Worm (Caenorhabditis elegans) whole organism, late embryonic: ENCODE results near the gene ZK994.6.
A peak's percentile ranks its signal among the peaks of the same experiment; 100 is the strongest.
"Not testable (repeated sequence)": the region's sequence is repeated elsewhere in the genome, so short reads cannot be mapped to it uniquely, and the experiment has no call there.

Experiments
- C38D4.7 ChIP-seq: fragments of 200-800 bp; sonication (Bioruptor generic); optimal IDR thresholded peaks from 2 replicates; lab custom pipeline; 2018; ENCODE audit warnings: mild to moderate bottlenecking, missing genetic modification characterization, moderate library complexity, missing compliant biosample characterization
- K09A11.1 ChIP-seq: sonication (generic microtip); optimal IDR thresholded peaks from 2 replicates; lab custom pipeline; 2017; ENCODE audit warnings: antibody characterized with exemption, mild to moderate bottlenecking, missing genetic modification characterization, missing compliant biosample characterization; ENCODE audit not compliant: insufficient read depth
- ahr-1 ChIP-seq: sonication (generic microtip); optimal IDR thresholded peaks from 2 replicates; lab custom pipeline; 2016; ENCODE audit warnings: missing genetic modification characterization, missing compliant biosample characterization
- ama-1 ChIP-seq: fragments of 150-350 bp; optimal IDR thresholded peaks from 2 replicates; lab custom pipeline; 2014
- ceh-19 ChIP-seq: fragments of 200-800 bp; sonication (Bioruptor generic); optimal IDR thresholded peaks from 2 replicates; lab custom pipeline; 2018; ENCODE audit warnings: mild to moderate bottlenecking, missing genetic modification characterization, missing compliant biosample characterization
- ceh-30 ChIP-seq: fragments of 150-350 bp; optimal IDR thresholded peaks from 2 replicates; lab custom pipeline; 2014; ENCODE audit warnings: missing biosample characterization, missing genetic modification characterization
- ceh-31 ChIP-seq: sonication (generic microtip); optimal IDR thresholded peaks from 2 replicates; lab custom pipeline; 2016; ENCODE audit warnings: missing genetic modification characterization, missing compliant biosample characterization
- ceh-34 ChIP-seq: sonication (generic microtip); optimal IDR thresholded peaks from 2 replicates; lab custom pipeline; 2016; ENCODE audit warnings: mild to moderate bottlenecking, missing genetic modification characterization, missing compliant biosample characterization
- ceh-45 ChIP-seq: fragments of 200-800 bp; sonication (Bioruptor generic); IDR thresholded peaks from 2 replicates; pipeline ENCODE4 v1.3.6; 2022; ENCODE audit warnings: missing genetic modification reagents, missing genetic modification characterization, missing compliant biosample characterization
- dmd-4 ChIP-seq: sonication (generic microtip); optimal IDR thresholded peaks from 2 replicates; lab custom pipeline; 2016; ENCODE audit warnings: borderline replicate concordance, missing genetic modification characterization, missing compliant biosample characterization
- hlh-6 ChIP-seq: sonication (generic microtip); optimal IDR thresholded peaks from 2 replicates; lab custom pipeline; 2016; ENCODE audit warnings: missing genotype, missing genetic modification characterization, missing compliant biosample characterization
- hlh-8 ChIP-seq: sonication (generic microtip); optimal IDR thresholded peaks from 2 replicates; lab custom pipeline; 2016; ENCODE audit warnings: missing genotype, missing genetic modification characterization, missing compliant biosample characterization
- lin-11 ChIP-seq: fragments of 200-800 bp; sonication (Bioruptor generic); optimal IDR thresholded peaks from 2 replicates; lab custom pipeline; 2018; ENCODE audit warnings: mild to moderate bottlenecking, missing genetic modification characterization, missing compliant biosample characterization
- mec-3 ChIP-seq: sonication (generic microtip); optimal IDR thresholded peaks from 2 replicates; lab custom pipeline; 2016; ENCODE audit warnings: borderline replicate concordance, missing genetic modification characterization, missing compliant biosample characterization
- nfya-1 ChIP-seq: sonication (generic microtip); optimal IDR thresholded peaks from 2 replicates; lab custom pipeline; 2017; ENCODE audit warnings: missing genetic modification characterization, mild to moderate bottlenecking, missing compliant biosample characterization, antibody characterized with exemption, moderate library complexity
- nhr-11 ChIP-seq: fragments of 150-350 bp; optimal IDR thresholded peaks from 2 replicates; lab custom pipeline; 2014; ENCODE audit warnings: missing biosample characterization, missing genetic modification characterization
- pag-3 ChIP-seq: sonication (generic microtip); optimal IDR thresholded peaks from 2 replicates; lab custom pipeline; 2016; ENCODE audit warnings: missing compliant biosample characterization, missing genetic modification characterization, borderline replicate concordance
- pax-1 ChIP-seq: fragments of 150-350 bp; optimal IDR thresholded peaks from 2 replicates; lab custom pipeline; 2014; ENCODE audit warnings: missing biosample characterization, missing genetic modification characterization
- pha-2 ChIP-seq: sonication (generic microtip); optimal IDR thresholded peaks from 2 replicates; lab custom pipeline; 2017; ENCODE audit warnings: mild to moderate bottlenecking, missing genetic modification characterization, missing compliant biosample characterization
- pqm-1 ChIP-seq: sonication (generic microtip); optimal IDR thresholded peaks from 2 replicates; lab custom pipeline; 2016; ENCODE audit warnings: missing genetic modification characterization, missing compliant biosample characterization
- ref-2 ChIP-seq: sonication (generic microtip); optimal IDR thresholded peaks from 2 replicates; lab custom pipeline; 2016; ENCODE audit warnings: missing genetic modification characterization, missing compliant biosample characterization
- rnt-1 ChIP-seq: sonication (generic microtip); optimal IDR thresholded peaks from 2 replicates; lab custom pipeline; 2016; ENCODE audit warnings: missing genetic modification characterization, missing compliant biosample characterization
- sox-2 ChIP-seq: fragments of 200-800 bp; sonication (Bioruptor generic); IDR thresholded peaks from 2 replicates; pipeline ENCODE4 v1.3.6; 2022; ENCODE audit warnings: missing genetic modification reagents, missing genetic modification characterization, missing compliant biosample characterization
- syd-9 ChIP-seq: sonication (generic microtip); optimal IDR thresholded peaks from 2 replicates; lab custom pipeline; 2016; ENCODE audit warnings: mild to moderate bottlenecking, missing genetic modification characterization, moderate library complexity, missing compliant biosample characterization
- unc-3 ChIP-seq, 2 experiments: fragments of 200-800 bp in 1 of 2; sonication (Bioruptor generic) in 1 of 2; sonication (generic microtip) in 1 of 2; conservative IDR thresholded peaks in 1 of 2; optimal IDR thresholded peaks in 1 of 2; 2 replicates each; pipeline versions ENCODE4 v1.3.6 to Lab custom; 2016 to 2022; ENCODE audit warnings: missing compliant biosample characterization in 2 of 2, missing genetic modification characterization in 2 of 2, missing genetic modification reagents in 1 of 2
- unc-55 ChIP-seq: sonication (generic microtip); optimal IDR thresholded peaks from 2 replicates; lab custom pipeline; 2017; ENCODE audit warnings: missing biosample characterization, missing genetic modification reagents, missing genetic modification characterization
- unc-86 ChIP-seq: sonication (generic microtip); optimal IDR thresholded peaks from 2 replicates; lab custom pipeline; 2016; ENCODE audit warnings: missing genetic modification characterization, missing compliant biosample characterization
- ztf-16 ChIP-seq: sonication (generic microtip); optimal IDR thresholded peaks from 2 replicates; lab custom pipeline; 2017; ENCODE audit warnings: missing genetic modification characterization, missing compliant biosample characterization

The ZK994.6 gene

ce11 chrV:8536213-8536612 is 29.0 kb upstream of the ZK994.6 start, which contains the start of gene his-39:
his-39 (plus strand) TSS chrV:8536513.
- TF ChIP-seq ama-1 = no peak
- TF ChIP-seq hlh-8 = no peak
- TF ChIP-seq K09A11.1 (tag; lab: Kevin White, UChicago) = no peak

ce11 chrV:8534534-8535283 is 27.5 kb upstream of the ZK994.6 start, which contains the start of the genes his-6 and his-5:
his-6 (minus strand) TSS chrV:8534977.
his-5 (plus strand) TSS chrV:8535214.
- TF ChIP-seq ceh-31 (tag; lab: Kevin White, UChicago) (peak; percentile 52), unc-3 (GFP tag; conservative IDR thresholded peaks at IDR 0.05; lab: Robert Waterston, UW) (peak; percentile 61), ref-2 (tag; lab: Kevin White, UChicago) (peak; percentile 51), sox-2 (peak; percentile 30)
- TF ChIP-seq unc-3 (tag; optimal IDR thresholded peaks at IDR 0.05; lab: Kevin White, UChicago) = not testable (repeated sequence)

- TF ChIP-seq ceh-30 (no peak), pha-2 (tag; lab: Kevin White, UChicago) (no peak), mec-3 (tag; lab: Kevin White, UChicago) (no peak), pax-1 (tag; lab: Kevin White, UChicago) (no peak), nfya-1 (tag; lab: Kevin White, UChicago) (no peak), dmd-4 (no peak)
Observed at ce11 chrV:8533916-8534315, 26.7 kb upstream of the ZK994.6 start.

- TF ChIP-seq nhr-11 (tag; lab: Kevin White, UChicago); unc-55; ceh-34 (tag; lab: Kevin White, UChicago): not testable (repeated sequence)
Observed at ce11 chrV:8533067-8533466, 25.8 kb upstream of the ZK994.6 start, which contains the start of the genes his-8 and his-7. his-8 (minus strand) TSS chrV:8533086. his-7 (plus strand) TSS chrV:8533379.

- TF ChIP-seq ceh-45 (GFP tag; lab: Robert Waterston, UW) (no peak), lin-11 (tag; lab: Kevin White, UChicago) (no peak), C38D4.7 (GFP tag; lab: Kevin White, UChicago) (no peak), ceh-19 (GFP tag; lab: Kevin White, UChicago) (no peak), pag-3 (tag; lab: Kevin White, UChicago) (no peak), pqm-1 (tag; lab: Kevin White, UChicago) (no peak), pha-2 (tag; lab: Kevin White, UChicago) (no peak), ztf-16 (no peak), ceh-31 (tag; lab: Kevin White, UChicago) (no peak), ahr-1 (tag; lab: Kevin White, UChicago) (no peak)
Observed at ce11 chrV:8529219-8529618, 22.0 kb upstream of the ZK994.6 start, which contains the start of gene otpl-5. otpl-5 (plus strand) TSS chrV:8529519.

ce11 chrV:8525774-8526173 is 18.6 kb upstream of the ZK994.6 start, which contains the start of gene otpl-6:
otpl-6 (plus strand) TSS chrV:8526074.
- TF ChIP-seq rnt-1 (no peak), ceh-31 (tag; lab: Kevin White, UChicago) (no peak), ceh-34 (tag; lab: Kevin White, UChicago) (no peak), hlh-6 (tag; lab: Kevin White, UChicago) (no peak), ref-2 (tag; lab: Kevin White, UChicago) (no peak), unc-86 (tag; lab: Kevin White, UChicago) (no peak), syd-9 (tag; lab: Kevin White, UChicago) (no peak)
